Worm (Caenorhabditis elegans) whole organism, young adult: ENCODE results near the gene T25D3.4.

Experiments used
- D2030.7 ChIP-seq: fragments of 200-800 bp; sonication (Bioruptor generic); IDR thresholded peaks from 2 replicates; pipeline ENCODE4 v1.3.6; 2022; ENCODE audit warnings: missing genetic modification reagents, missing genetic modification characterization, missing compliant biosample characterization
- F33H1.4 ChIP-seq: fragments of 200-800 bp; sonication (Bioruptor generic); IDR thresholded peaks from 2 replicates; pipeline ENCODE4 v1.3.6; 2022; ENCODE audit warnings: missing genetic modification reagents, missing genetic modification characterization, missing compliant biosample characterization
- Y67H2A.10 ChIP-seq: fragments of 200-800 bp; sonication (Bioruptor generic); conservative IDR thresholded peaks from 2 replicates; pipeline ENCODE4 v1.3.6; 2022; ENCODE audit warnings: missing genetic modification reagents, missing genetic modification characterization, missing compliant biosample characterization
- ZK185.1 ChIP-seq: sonication (generic microtip); optimal IDR thresholded peaks from 2 replicates; lab custom pipeline; 2016; ENCODE audit warnings: mild to moderate bottlenecking, missing genetic modification characterization, missing compliant biosample characterization; ENCODE audit not compliant: poor library complexity, severe bottlenecking
- efl-1 ChIP-seq: fragments of 150-350 bp; optimal IDR thresholded peaks from 2 replicates; lab custom pipeline; 2014; ENCODE audit warnings: missing biosample characterization, missing genetic modification reagents, missing genetic modification characterization
- lin-54 ChIP-seq: fragments of 200-800 bp; sonication (Bioruptor generic); optimal IDR thresholded peaks from 2 replicates; lab custom pipeline; 2018; ENCODE audit warnings: mild to moderate bottlenecking, missing genetic modification characterization, missing compliant biosample characterization
- mxl-1 ChIP-seq: sonication (generic microtip); optimal IDR thresholded peaks from 2 replicates; lab custom pipeline; 2016; ENCODE audit warnings: missing genetic modification characterization, missing compliant biosample characterization
- sea-2 ChIP-seq: fragments of 200-800 bp; sonication (Bioruptor generic); IDR thresholded peaks from 2 replicates; pipeline ENCODE4 v1.3.6; 2022; ENCODE audit warnings: missing genetic modification characterization, missing compliant biosample characterization
- snpc-3.4 ChIP-seq: sonication (generic microtip); optimal IDR thresholded peaks from 2 replicates; lab custom pipeline; 2017; ENCODE audit warnings: missing genetic modification characterization, mild to moderate bottlenecking, missing compliant biosample characterization, antibody characterized with exemption, moderate library complexity, missing genotype, missing genetic modification reagents

DNA sequence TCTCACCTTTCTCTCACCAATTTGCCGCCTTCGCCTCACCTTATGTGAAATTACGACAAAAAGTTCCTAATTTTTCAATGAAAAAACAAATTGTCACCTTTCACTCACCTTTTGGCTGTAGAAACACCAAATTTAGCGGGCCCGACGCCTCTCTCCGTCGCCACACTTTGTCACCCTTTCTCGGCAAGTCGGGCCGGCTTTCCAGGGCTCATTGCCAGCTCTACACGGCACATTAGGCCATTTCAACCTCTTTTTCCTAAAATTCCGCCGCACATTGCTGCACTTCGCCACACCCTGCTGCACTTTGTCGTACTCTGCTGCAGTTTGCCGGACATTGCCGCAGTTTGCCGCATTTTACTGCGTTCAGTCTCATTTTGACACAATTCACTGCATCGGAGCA lies 45.9 kb upstream of the T25D3.4 start:
- TF ChIP-seq Y67H2A.10 (GFP tag; lab: Robert Waterston, UW), result no peak
- TF ChIP-seq D2030.7 (GFP tag; lab: Robert Waterston, UW), result no peak; the same call in 1 of the 2 replicates
- TF ChIP-seq snpc-3.4 (tag; lab: Kevin White, UChicago), result no peak
- no peak for TF ChIP-seq F33H1.4 (GFP tag; lab: Robert Waterston, UW)
- no peak for TF ChIP-seq mxl-1
- no peak for TF ChIP-seq lin-54 (GFP tag; lab: Kevin White, UChicago)
- TF ChIP-seq efl-1 (GFP tag; lab: Kevin White, UChicago), result no peak
- TF ChIP-seq ZK185.1 (tag; lab: Kevin White, UChicago), result no peak
- no peak for TF ChIP-seq sea-2
